Worm (Caenorhabditis elegans) whole organism, dauer: ENCODE data around the gene C09B9.1.
"Not testable (repeated sequence)": the region's sequence is repeated elsewhere in the genome, so short reads cannot be mapped to it uniquely, and the experiment has no call there.

ENCODE experiments used
- unc-62 ChIP-seq: sonication (generic microtip); optimal IDR thresholded peaks from 2 replicates; lab custom pipeline; 2017; ENCODE audit warnings: missing biosample characterization, missing genetic modification reagents, missing genetic modification characterization

The C09B9.1 gene

DNA sequence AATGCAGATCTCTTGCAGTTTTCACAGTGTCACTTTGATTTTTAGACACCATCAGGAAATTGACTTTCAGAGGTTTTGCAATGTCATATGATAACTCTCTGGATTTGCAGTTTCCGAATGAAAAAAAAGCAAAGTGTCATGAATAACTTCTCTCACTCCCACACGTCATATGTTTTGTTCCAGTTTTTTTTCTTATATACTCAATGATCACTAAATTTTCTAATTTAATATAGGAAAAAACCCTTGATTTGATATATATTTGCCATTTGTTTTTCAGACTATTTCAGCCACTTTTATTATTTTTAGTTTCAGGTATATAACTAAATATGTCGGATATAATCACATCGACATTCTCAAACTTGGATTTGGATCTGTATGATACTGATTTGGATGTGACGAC is at the start of gene C09B9.1:
TSS of gene C09B9.1 (plus strand) at position 301 of the 400 bp plus-strand sequence.
- no peak for TF ChIP-seq unc-62 (GFP tag; lab: Kevin White, UChicago)

DNA sequence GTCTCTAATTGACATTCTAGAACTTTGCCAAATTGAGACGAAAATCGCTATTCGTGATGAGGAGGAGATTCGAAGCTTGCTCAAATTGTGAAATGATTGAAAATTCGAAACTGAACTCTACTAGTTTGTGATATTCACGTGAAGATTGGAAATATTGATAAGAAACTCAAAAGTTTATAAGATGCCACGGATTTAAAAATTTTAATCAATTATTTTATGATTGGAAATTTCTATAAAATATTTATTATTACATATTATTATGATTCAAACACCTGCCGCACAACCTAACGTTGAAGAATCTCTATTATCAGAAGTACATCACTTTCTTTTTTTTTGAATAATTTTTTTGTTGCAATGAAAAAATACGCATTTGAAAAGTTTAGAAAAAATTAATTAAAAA is 49.1 kb upstream of the C09B9.1 start, which contains the start of gene E03H12.7:
TSS of gene E03H12.7 (minus strand) at position 101 of the 400 bp plus-strand sequence.
- TF ChIP-seq unc-62 (GFP tag; lab: Kevin White, UChicago) = no peak

DNA sequence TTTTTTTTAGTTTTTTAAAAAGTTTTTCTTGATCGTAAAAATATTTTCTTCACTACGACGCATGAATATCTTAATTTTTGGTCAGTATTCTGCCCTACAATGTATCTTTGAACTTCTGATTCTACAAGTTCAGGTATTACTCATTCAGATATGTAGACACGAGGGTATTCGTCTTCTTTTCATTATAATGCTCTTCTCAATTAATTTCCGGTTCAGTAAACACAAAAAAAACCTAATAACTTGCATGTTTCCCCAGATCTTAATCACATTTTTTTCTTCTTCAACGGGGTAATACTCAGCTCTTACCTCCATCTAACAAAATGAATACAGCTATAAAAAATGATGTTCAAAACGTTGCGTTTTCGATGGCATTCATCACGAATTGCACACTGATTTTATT is 45.5 kb upstream of the C09B9.1 start, which contains the start of gene str-162:
TSS of gene str-162 (plus strand) at position 301 of the 400 bp plus-strand sequence.
- no peak for TF ChIP-seq unc-62 (GFP tag; lab: Kevin White, UChicago)

DNA sequence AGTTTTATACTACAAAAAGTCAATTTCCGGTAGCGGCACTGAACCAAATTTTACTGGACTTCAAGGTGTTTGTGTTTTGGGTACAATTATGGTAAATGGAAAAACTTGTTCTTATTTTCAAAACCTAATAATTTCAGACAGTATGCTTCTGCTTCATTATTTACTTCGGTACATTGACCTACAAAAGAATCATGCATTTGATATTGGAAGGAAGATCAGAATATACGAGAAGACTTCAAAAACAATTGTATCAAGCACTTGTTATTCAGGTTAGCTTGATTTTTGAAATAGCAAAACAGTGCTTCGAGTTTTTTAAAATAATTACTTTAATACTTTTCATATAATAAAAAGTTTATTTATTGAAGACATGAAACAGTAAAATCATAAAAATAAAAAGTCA is 44.5 kb upstream of the C09B9.1 start:
- no peak for TF ChIP-seq unc-62 (GFP tag; lab: Kevin White, UChicago)

DNA sequence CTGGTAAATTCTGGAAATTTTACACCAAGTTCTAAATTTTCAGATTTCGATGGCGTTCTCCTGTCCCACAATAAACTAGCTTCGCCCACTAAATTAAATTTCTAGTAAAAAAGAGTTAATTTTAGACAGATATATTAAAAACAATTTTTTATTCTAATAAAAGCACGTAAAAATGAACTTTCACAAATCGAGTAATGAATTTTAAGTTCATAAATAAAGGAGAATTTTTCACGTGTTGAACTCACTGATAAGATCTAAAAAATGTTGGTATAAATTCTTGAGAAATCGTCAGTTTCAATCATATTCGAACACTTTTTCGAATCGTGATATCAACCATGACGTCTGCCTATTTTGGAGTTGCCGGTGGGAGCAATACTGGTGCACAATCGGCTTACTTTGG is 41.7 kb upstream of the C09B9.1 start, which contains the start of gene ssq-2:
TSS of gene ssq-2 (plus strand) at position 301 of the 400 bp plus-strand sequence.
- TF ChIP-seq unc-62 (GFP tag; lab: Kevin White, UChicago) = no peak

DNA sequence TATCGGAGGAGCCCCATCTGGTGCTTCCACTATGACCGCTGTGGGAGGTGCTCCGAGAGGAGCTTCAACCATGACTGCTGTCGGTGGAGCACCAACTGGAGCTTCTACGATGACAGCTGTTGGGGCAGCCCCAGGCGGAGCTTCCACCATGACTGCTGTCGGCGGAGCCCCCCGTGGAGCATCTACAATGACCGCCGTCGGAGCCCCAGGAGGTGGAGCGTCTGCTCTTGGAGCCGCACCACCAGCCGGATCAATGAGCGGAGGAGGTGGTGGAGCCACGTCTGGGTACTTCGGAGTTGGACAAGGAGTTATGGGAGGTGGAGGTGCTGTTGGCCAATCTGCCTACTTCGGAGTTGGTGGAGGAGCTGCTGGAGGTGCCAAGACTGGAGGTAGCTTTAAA is 40.6 kb upstream of the C09B9.1 start:
- no peak for TF ChIP-seq unc-62 (GFP tag; lab: Kevin White, UChicago)

DNA sequence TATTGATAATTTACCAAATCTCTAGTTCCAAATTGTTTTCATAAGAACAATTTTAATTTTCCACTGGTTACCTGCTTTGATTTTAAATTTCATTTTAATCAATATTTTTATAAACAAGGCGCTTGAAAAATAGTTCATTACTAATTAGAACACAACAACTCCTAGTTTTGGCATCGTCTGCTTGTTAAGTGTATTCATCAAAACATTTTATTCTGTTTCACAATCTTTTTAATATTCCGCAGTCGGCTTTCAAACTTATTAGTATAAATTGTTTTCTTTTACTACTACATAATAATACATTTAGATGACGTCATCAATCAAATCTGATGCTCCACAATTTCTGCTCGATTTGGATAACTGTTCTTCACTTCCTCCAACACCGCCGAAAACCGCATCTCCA is 35.1 kb upstream of the C09B9.1 start, which contains the start of gene pes-1:
TSS of gene pes-1 (plus strand) at position 301 of the 400 bp plus-strand sequence.
- no peak for TF ChIP-seq unc-62 (GFP tag; lab: Kevin White, UChicago)

DNA sequence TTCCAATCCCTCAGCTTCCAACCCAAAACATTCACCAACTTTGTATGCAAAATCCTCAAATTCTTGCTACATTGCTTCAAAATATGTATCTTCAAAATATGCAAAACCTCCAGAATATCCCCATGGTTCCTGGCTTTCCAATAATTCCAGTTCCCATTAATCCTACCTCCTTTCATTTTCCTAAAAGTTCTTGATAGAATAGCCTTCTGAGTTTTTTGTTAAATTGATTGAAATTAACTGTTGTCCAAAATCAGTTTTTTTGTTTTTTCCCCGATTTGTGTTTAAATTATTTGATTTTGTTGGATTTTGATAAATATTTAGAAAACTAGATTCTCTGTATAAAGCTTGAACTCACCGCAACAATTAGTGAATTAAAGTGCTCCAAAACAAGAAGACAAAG is 32.4 kb upstream of the C09B9.1 start:
- TF ChIP-seq unc-62 (GFP tag; lab: Kevin White, UChicago) = no peak

DNA sequence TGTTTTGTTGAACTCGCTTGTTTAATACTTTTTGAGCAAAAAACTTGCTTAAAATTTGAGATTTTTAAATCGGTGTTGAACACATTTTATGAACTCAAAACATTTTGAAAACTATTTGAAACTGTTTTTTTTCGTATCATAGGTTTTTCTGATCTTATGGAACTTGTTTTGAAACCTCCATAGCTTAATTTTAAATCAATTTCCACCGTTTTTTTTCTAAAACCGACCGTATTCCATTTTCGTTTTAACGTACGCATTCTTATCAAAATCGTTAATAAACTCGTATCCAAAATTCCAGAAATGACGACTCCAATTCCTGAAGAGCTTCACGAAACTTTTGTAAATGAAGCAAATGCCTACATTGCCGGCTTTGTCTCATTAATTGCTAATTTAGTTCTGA is 29.2 kb upstream of the C09B9.1 start, which contains the start of gene srm-2:
TSS of gene srm-2 (plus strand) at position 301 of the 400 bp plus-strand sequence.
- no peak for TF ChIP-seq unc-62 (GFP tag; lab: Kevin White, UChicago)

DNA sequence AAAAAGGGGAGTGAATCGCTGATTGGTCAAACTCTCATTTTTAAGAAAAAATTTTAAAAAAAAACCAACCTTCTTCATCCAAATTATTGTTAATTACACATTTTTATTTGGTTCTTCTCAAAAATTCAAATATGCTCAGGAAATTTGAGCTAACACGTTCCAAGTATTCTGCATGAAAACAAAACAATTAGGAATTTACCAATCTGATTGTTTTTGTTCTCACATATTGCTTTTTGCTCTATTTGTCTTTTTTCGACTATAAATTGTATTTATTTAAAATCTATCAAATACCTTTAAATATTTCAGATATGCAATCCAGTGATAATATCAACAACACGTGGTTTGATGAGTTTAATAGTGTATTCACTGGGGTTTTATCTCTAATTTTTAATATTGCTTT is 25.3 kb upstream of the C09B9.1 start, which contains the start of gene srm-1:
TSS of gene srm-1 (plus strand) at position 301 of the 400 bp plus-strand sequence.
- TF ChIP-seq unc-62 (GFP tag; lab: Kevin White, UChicago) = no peak

DNA sequence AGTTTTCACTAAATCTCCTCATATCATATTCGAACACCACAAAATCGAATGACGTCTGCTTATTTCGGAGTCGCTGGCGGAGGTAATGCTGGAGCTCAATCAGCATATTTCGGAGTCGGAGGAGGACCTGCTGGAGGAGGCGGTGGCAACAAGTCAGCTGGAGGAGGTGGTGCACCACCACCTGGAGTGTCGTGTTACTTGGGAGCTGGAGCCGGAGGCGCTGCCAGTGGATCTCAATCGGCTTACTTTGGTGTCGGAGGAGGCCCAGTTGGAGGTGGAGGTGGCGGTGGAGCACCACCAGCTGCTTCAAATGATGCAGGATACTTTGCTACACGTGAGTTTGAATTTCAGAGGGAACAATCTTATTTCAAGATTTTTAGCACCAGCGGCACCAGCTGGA is 21.1 kb upstream of the C09B9.1 start, which contains the start of gene ssq-4:
TSS of gene ssq-4 (plus strand) at position 19 of the 400 bp plus-strand sequence.
- TF ChIP-seq unc-62 (GFP tag; lab: Kevin White, UChicago) = not testable (repeated sequence)

DNA sequence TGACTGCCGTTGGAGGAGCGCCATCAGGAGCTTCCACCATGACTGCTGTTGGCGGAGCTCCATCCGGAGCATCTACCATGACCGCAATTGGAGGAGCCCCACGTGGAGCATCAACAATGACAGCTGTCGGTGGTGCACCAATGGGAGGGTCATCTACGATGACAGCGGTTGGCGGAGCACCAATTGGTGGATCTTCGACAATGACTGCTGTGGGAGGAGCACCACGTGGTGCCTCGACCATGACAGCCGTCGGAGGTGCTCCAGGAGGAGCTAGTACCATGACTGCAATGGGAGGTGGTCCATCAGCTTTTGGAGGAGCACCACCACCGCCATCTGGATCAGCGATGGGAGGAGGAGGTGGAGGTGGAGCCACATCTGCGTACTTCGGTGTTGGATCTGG is 20.5 kb upstream of the C09B9.1 start, which contains the start of gene T28H11.7:
TSS of gene T28H11.7 (minus strand) at position 101 of the 400 bp plus-strand sequence.
- TF ChIP-seq unc-62 (GFP tag; lab: Kevin White, UChicago) = not testable (repeated sequence)

DNA sequence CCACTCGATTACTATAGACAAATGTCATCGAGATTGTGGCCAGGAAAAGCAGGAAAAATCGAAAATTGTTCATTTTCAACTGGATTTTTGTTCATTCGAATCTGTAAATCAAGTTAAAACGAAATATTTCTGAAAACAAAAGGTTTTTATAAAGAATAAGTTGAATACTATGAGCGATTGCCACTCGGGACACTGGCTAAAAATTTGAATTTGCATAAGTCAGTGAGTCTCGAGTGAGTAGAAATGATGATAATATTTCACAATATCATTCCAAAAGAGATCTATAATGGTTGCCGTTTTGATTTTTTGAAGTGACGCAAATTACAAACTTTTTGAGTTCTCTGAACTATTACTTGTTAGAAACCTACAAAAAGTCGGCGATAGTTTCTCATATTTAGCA is 17.1 kb upstream of the C09B9.1 start, which contains the start of gene T28H11.8:
TSS of gene T28H11.8 (minus strand) at position 101 of the 400 bp plus-strand sequence.
- no peak for TF ChIP-seq unc-62 (GFP tag; lab: Kevin White, UChicago)

DNA sequence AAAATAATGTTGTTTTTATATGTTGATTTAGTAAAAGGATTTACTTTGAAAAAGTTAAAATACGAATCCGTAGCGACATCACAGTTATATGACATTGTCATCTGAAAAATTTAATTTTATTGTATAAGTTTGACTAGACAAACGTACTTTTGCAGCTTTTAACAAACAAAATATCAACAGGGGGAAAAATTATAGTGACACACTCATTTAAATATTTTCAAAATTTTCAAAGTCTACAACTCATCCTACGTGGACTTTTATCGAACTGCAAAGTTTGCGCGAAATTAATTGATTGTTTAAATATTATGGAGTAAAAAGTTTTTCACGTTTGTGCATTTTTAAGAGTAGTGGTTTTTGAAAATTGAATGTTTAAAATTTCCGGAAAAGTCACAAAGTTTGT is 11.9 kb upstream of the C09B9.1 start, which contains the start of gene C09B9.85:
TSS of gene C09B9.85 (minus strand) at position 101 of the 400 bp plus-strand sequence.
- TF ChIP-seq unc-62 (GFP tag; lab: Kevin White, UChicago) = no peak

DNA sequence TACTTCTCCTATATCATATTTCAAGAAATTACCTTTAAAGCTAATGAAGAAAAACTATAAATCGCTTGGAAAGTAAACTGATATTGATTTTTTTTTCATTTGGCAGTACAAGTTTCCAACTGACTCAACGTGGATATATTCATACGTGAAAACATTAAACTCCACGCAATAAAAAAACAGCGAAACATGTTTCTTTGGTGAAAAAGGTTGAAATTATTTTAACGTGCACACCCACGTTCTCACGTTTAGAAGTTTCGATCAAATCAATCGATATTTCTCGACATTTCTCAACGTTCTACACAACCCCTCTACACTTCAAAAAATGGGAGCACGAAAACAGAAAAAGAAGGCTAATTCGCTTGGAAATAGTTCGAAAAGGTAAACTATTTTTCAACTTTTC is 8.6 kb upstream of the C09B9.1 start, which contains the start of the genes best-6 and C09B9.2:
TSS of gene best-6 (minus strand) at position 101 of the 400 bp plus-strand sequence.
TSS of gene C09B9.2 (plus strand) at position 314 of the 400 bp plus-strand sequence.
- no peak for TF ChIP-seq unc-62 (GFP tag; lab: Kevin White, UChicago)

DNA sequence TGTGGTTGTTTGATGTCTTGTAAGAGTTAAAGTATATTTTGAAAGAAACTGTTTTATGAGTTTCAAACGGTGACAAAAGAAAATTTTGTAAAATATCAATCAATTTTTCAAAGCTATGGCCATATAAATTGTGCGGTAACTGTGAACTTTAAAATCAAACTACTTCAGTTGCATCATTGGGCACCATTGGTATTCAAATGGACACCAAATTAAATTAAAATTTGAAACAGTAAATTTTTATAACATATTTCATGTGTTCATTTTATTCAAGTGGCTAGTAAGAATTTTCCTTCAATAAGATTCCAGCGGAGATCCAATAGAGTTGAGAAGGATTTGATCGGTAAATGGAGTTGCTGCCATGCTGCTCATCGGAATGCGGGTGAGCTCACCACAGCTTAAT is 6.2 kb upstream of the C09B9.1 start:
- TF ChIP-seq unc-62 (GFP tag; lab: Kevin White, UChicago) = no peak

DNA sequence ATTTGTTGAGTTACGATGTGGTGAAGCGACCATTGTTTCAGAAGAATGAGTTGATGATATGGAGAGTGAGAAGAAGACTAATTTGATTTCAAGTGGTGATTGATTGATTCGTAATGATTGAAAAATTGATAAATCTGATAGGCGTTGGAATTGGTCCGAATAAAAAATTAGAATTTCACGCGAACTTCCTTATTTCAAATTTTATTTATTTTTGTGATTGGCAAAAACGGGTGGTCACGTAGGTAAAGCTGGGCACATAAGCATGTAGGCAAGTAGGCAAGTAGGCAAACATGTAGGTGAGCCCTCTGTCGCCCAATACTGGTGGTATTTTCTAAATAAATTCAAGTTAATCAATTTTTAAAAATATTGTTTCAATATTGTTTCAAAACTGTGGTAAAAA is 4.3 kb upstream of the C09B9.1 start, which contains the start of gene C09B9.4:
TSS of gene C09B9.4 (minus strand) at position 101 of the 400 bp plus-strand sequence.
- no peak for TF ChIP-seq unc-62 (GFP tag; lab: Kevin White, UChicago)
